Fruit fly (Drosophila melanogaster): Measurements from ENCODE around the gene csw.

dm6 chrX:2089812-2090211 is 4.2 kb upstream of the csw start:
- no peak for TF ChIP-seq cic (GFP tag; optimal IDR thresholded peaks at IDR 0.05)
- TF ChIP-seq cnc (optimal IDR thresholded peaks at IDR 0.05) = no peak
- TF ChIP-seq toe (GFP tag; optimal IDR thresholded peaks at IDR 0.05) = no peak
- no peak for TF ChIP-seq kay (GFP tag; ENCODE audit: borderline replicate concordance)
- no peak for TF ChIP-seq Hr96 (GFP tag; optimal IDR thresholded peaks at IDR 0.05)
- TF ChIP-seq CG12768 (GFP tag; optimal IDR thresholded peaks at IDR 0.05) = no peak
- TF ChIP-seq bab1 (GFP tag; optimal IDR thresholded peaks at IDR 0.05) = no peak
- no peak for TF ChIP-seq CG7101 (tag; optimal IDR thresholded peaks at IDR 0.05)

Data from whole organism, adult.